Worm (Caenorhabditis elegans) whole organism, L4 larva: ENCODE measurements around the gene Y97E10C.1.

Experiments used
- D1046.2 ChIP-seq: fragments of 200-800 bp; sonication (Bioruptor generic); IDR thresholded peaks from 2 replicates; pipeline ENCODE4 v1.3.6; 2022; ENCODE audit warnings: missing genetic modification characterization, missing compliant biosample characterization
- F37D6.2 ChIP-seq: sonication (generic microtip); optimal IDR thresholded peaks from 2 replicates; lab custom pipeline; 2016; ENCODE audit warnings: mild to moderate bottlenecking, missing genetic modification characterization, missing compliant biosample characterization
- F44E2.7 ChIP-seq: fragments of 200-800 bp; sonication (Bioruptor generic); IDR thresholded peaks from 2 replicates; pipeline ENCODE4 v2.1.2; 2022; ENCODE audit warnings: missing genetic modification characterization, missing compliant biosample characterization
- F49E8.2 ChIP-seq: sonication (generic microtip); optimal IDR thresholded peaks from 2 replicates; lab custom pipeline; 2016; ENCODE audit warnings: missing compliant biosample characterization, mild to moderate bottlenecking, missing genetic modification characterization, borderline replicate concordance
- aha-1 ChIP-seq: fragments of 150-350 bp; peaks from one replicate; lab custom pipeline; 2014; ENCODE audit warnings: missing biosample characterization, missing genetic modification characterization
- ceh-20 ChIP-seq: fragments of 200-800 bp; sonication (Bioruptor generic); IDR thresholded peaks from 2 replicates; pipeline ENCODE4 v1.3.6; 2022; ENCODE audit warnings: missing genetic modification reagents, missing genetic modification characterization, missing compliant biosample characterization
- ceh-62 ChIP-seq: sonication (generic microtip); optimal IDR thresholded peaks from 2 replicates; lab custom pipeline; 2017; ENCODE audit warnings: missing biosample characterization, missing genetic modification characterization
- ceh-82 ChIP-seq: sonication (generic microtip); optimal IDR thresholded peaks from 2 replicates; lab custom pipeline; 2017; ENCODE audit warnings: missing biosample characterization, missing genetic modification characterization
- ces-1 ChIP-seq: fragments of 150-350 bp; sonication (generic microtip); optimal IDR thresholded peaks from 4 replicates; lab custom pipeline; 2014; ENCODE audit warnings: missing biosample characterization, missing genetic modification reagents, missing genetic modification characterization
- ctbp-1 ChIP-seq: fragments of 200-800 bp; sonication (Bioruptor generic); IDR thresholded peaks from 2 replicates; pipeline ENCODE4 v1.3.6; 2022; ENCODE audit warnings: missing genetic modification reagents, missing genetic modification characterization, missing compliant biosample characterization
- daf-19 ChIP-seq: fragments of 200-800 bp; sonication (Bioruptor generic); conservative IDR thresholded peaks from 2 replicates; pipeline ENCODE4 v1.3.6; 2022; ENCODE audit warnings: missing genetic modification characterization, missing compliant biosample characterization
- daf-8 ChIP-seq: fragments of 200-800 bp; sonication (Bioruptor generic); IDR thresholded peaks from 2 replicates; pipeline ENCODE4 v1.3.6; 2022; ENCODE audit warnings: missing genetic modification characterization, missing compliant biosample characterization
- dmd-6 ChIP-seq: fragments of 200-800 bp; sonication (Bioruptor generic); IDR thresholded peaks from 2 replicates; pipeline ENCODE4 v1.3.6; 2022; ENCODE audit warnings: missing genetic modification reagents, missing genetic modification characterization, missing compliant biosample characterization
- dve-1 ChIP-seq: sonication (generic microtip); optimal IDR thresholded peaks from 2 replicates; lab custom pipeline; 2017; ENCODE audit warnings: antibody characterized with exemption, mild to moderate bottlenecking, missing genetic modification characterization, missing compliant biosample characterization; ENCODE audit not compliant: insufficient read depth
- egl-43 ChIP-seq: fragments of 200-800 bp; sonication (Bioruptor generic); IDR thresholded peaks from 2 replicates; pipeline ENCODE4 v1.3.6; 2022; ENCODE audit warnings: missing genetic modification reagents, missing genetic modification characterization, missing compliant biosample characterization
- fos-1 ChIP-seq: fragments of 150-350 bp; optimal IDR thresholded peaks from 2 replicates; lab custom pipeline; 2014; ENCODE audit warnings: missing biosample characterization, missing genetic modification characterization
- gei-8 ChIP-seq: fragments of 200-800 bp; sonication (Bioruptor generic); optimal IDR thresholded peaks from 2 replicates; lab custom pipeline; 2018; ENCODE audit warnings: mild to moderate bottlenecking, missing genetic modification characterization, missing compliant biosample characterization
- hlh-11 ChIP-seq: fragments of 200-800 bp; sonication (Bioruptor generic); optimal IDR thresholded peaks from 2 replicates; lab custom pipeline; 2018; ENCODE audit warnings: mild to moderate bottlenecking, missing genetic modification characterization, missing compliant biosample characterization
- hlh-30 ChIP-seq: sonication (generic microtip); optimal IDR thresholded peaks from 2 replicates; lab custom pipeline; 2017; ENCODE audit warnings: antibody characterized with exemption, mild to moderate bottlenecking, missing genetic modification characterization, missing compliant biosample characterization; ENCODE audit not compliant: insufficient read depth
- hmg-1.1 ChIP-seq: fragments of 200-800 bp; sonication (Bioruptor generic); IDR thresholded peaks from 2 replicates; pipeline ENCODE4 v1.3.6; 2022; ENCODE audit warnings: missing genetic modification reagents, missing genetic modification characterization, missing compliant biosample characterization
- lin-1 ChIP-seq: fragments of 200-800 bp; sonication (Bioruptor generic); IDR thresholded peaks from 2 replicates; pipeline ENCODE4 v1.3.6; 2022; ENCODE audit warnings: missing genetic modification reagents, missing genetic modification characterization, missing compliant biosample characterization
- lin-29 ChIP-seq: fragments of 200-800 bp; sonication (Bioruptor generic); IDR thresholded peaks from 2 replicates; pipeline ENCODE4 v1.3.6; 2022; ENCODE audit warnings: missing genetic modification reagents, missing genetic modification characterization, missing compliant biosample characterization
- lsy-2 ChIP-seq, 2 experiments: fragments of 150-350 bp in 1 of 2; sonication (generic microtip) in 1 of 2; optimal IDR thresholded peaks; 2 replicates each; lab custom pipeline; 2014 to 2017; ENCODE audit warnings: missing biosample characterization in 2 of 2, missing genetic modification characterization in 2 of 2
- mdt-29 ChIP-seq: fragments of 200-800 bp; sonication (Bioruptor generic); IDR thresholded peaks from 2 replicates; pipeline ENCODE4 v1.3.6; 2022; ENCODE audit warnings: missing genetic modification reagents, missing genetic modification characterization, missing compliant biosample characterization
- mep-1 ChIP-seq: fragments of 150-350 bp; sonication (generic microtip); optimal IDR thresholded peaks from 3 replicates; lab custom pipeline; 2014; ENCODE audit warnings: missing biosample characterization, missing genetic modification characterization
- mxl-3 ChIP-seq: fragments of 200-800 bp; sonication (Bioruptor generic); optimal IDR thresholded peaks from 2 replicates; lab custom pipeline; 2018; ENCODE audit warnings: mild to moderate bottlenecking, missing genetic modification characterization, missing compliant biosample characterization
- nhr-111 ChIP-seq: fragments of 200-800 bp; sonication (Bioruptor generic); optimal IDR thresholded peaks from 2 replicates; lab custom pipeline; 2018; ENCODE audit warnings: mild to moderate bottlenecking, missing genetic modification characterization, missing compliant biosample characterization
- nhr-25 ChIP-seq: sonication (generic microtip); optimal IDR thresholded peaks from 2 replicates; lab custom pipeline; 2017; ENCODE audit warnings: missing genetic modification characterization, mild to moderate bottlenecking, missing compliant biosample characterization, antibody characterized with exemption, moderate library complexity, borderline replicate concordance; ENCODE audit not compliant: insufficient read depth
- nhr-42 ChIP-seq: fragments of 200-800 bp; sonication (Bioruptor generic); IDR thresholded peaks from 2 replicates; pipeline ENCODE4 v1.3.6; 2022; ENCODE audit warnings: missing genetic modification characterization, missing compliant biosample characterization
- nhr-48 ChIP-seq: sonication (generic microtip); optimal IDR thresholded peaks from 2 replicates; lab custom pipeline; 2016; ENCODE audit warnings: mild to moderate bottlenecking, missing genetic modification characterization, missing compliant biosample characterization
- nhr-76 ChIP-seq: fragments of 150-350 bp; optimal IDR thresholded peaks from 2 replicates; lab custom pipeline; 2014; ENCODE audit warnings: missing biosample characterization, missing genetic modification characterization
- rbr-2 ChIP-seq: sonication (generic microtip); optimal IDR thresholded peaks from 2 replicates; lab custom pipeline; 2016; ENCODE audit warnings: missing genotype, missing genetic modification characterization, missing compliant biosample characterization
- sdz-12 ChIP-seq: fragments of 200-800 bp; sonication (Bioruptor generic); optimal IDR thresholded peaks from 2 replicates; lab custom pipeline; 2018; ENCODE audit warnings: mild to moderate bottlenecking, missing genetic modification characterization, missing compliant biosample characterization
- set-16 ChIP-seq: fragments of 200-800 bp; sonication (Bioruptor generic); IDR thresholded peaks from 2 replicates; pipeline ENCODE4 v1.3.6; 2022; ENCODE audit warnings: missing genetic modification reagents, missing genetic modification characterization, missing compliant biosample characterization
- spr-1 ChIP-seq: sonication (generic microtip); optimal IDR thresholded peaks from 2 replicates; lab custom pipeline; 2016; ENCODE audit warnings: mild to moderate bottlenecking, missing genetic modification characterization, missing compliant biosample characterization
- tag-97 ChIP-seq: fragments of 200-800 bp; sonication (Bioruptor generic); IDR thresholded peaks from 2 replicates; pipeline ENCODE4 v1.3.6; 2022; ENCODE audit warnings: missing genetic modification characterization, missing compliant biosample characterization
- tra-1 ChIP-seq: fragments of 200-800 bp; sonication (Bioruptor generic); IDR thresholded peaks from 2 replicates; pipeline ENCODE4 v1.3.6; 2022; ENCODE audit warnings: missing genetic modification reagents, missing genetic modification characterization, missing compliant biosample characterization
- unc-62 ChIP-seq, 3 experiments: fragments of 150-350 bp in 1 of 3; sonication (generic microtip); optimal IDR thresholded peaks in 2 of 3; peaks in 1 of 3; 1 replicate in 1 of 3; 2 replicates in 2 of 3; lab custom pipeline; 2014 to 2017; ENCODE audit warnings: missing biosample characterization in 3 of 3, missing genetic modification characterization in 3 of 3, missing genetic modification reagents in 3 of 3, missing genotype in 1 of 3
- vab-7 ChIP-seq: fragments of 200-800 bp; sonication (Bioruptor generic); IDR thresholded peaks from 2 replicates; pipeline ENCODE4 v1.3.6; 2022; ENCODE audit warnings: missing genetic modification reagents, missing genetic modification characterization, missing compliant biosample characterization
- zag-1 ChIP-seq: fragments of 150-350 bp; optimal IDR thresholded peaks from 2 replicates; lab custom pipeline; 2014; ENCODE audit warnings: missing biosample characterization, missing genetic modification characterization
- zfp-3 ChIP-seq: fragments of 200-800 bp; sonication (Bioruptor generic); conservative IDR thresholded peaks from 2 replicates; pipeline ENCODE4 v1.3.6; 2022; ENCODE audit warnings: missing genetic modification reagents, missing genetic modification characterization, missing compliant biosample characterization
- ztf-7 ChIP-seq: fragments of 150-350 bp; optimal IDR thresholded peaks from 2 replicates; lab custom pipeline; 2014; ENCODE audit warnings: missing biosample characterization, missing genetic modification characterization

Gene Y97E10C.1

ce11 chrV:7745386-7745785 lies 16.7 kb downstream of the Y97E10C.1 start:
- TF ChIP-seq fos-1 (tag; lab: Kevin White, UChicago) (no peak), nhr-42 (no peak), nhr-48 (tag; lab: Kevin White, UChicago) (no peak), aha-1 (tag; lab: Kevin White, UChicago) (peak; percentile 92), zfp-3 (GFP tag; lab: Robert Waterston, UW) (no peak), lin-29 (GFP tag; lab: Robert Waterston, UW) (no peak), sdz-12 (no peak), hmg-1.1 (no peak)

DNA sequence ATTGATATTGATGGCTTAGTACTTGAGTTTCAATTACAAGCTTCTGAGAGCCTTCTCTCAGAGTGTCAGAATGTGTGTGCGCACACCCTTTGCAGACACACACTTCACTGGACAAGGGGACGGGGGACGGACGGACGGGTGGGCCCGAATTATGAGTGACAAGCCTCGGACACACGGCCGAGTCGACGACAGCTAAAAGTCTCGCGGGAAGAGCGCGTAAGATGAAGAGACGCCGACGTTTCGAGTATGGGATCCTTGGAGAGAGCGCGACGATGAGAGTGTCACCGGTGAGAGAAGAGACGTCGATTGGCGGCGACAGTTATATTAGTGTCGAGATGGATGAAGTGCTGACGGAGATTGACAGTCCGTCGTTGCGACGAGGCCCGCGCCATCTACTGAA lies 17.2 kb downstream of the Y97E10C.1 start:
- TF ChIP-seq hmg-1.1 = 0 out of 2 replicates have a peak, but pooled peaks have one; percentile 16
- TF ChIP-seq mxl-3 (GFP tag; lab: Kevin White, UChicago) = peak; percentile 29
- 0 out of 2 replicates have a peak, but pooled peaks have one; percentile 17 for TF ChIP-seq ctbp-1 (GFP tag; lab: Robert Waterston, UW)
- TF ChIP-seq set-16 (GFP tag; lab: Robert Waterston, UW) = peak; percentile 73
- TF ChIP-seq F44E2.7 = no peak
- peak; percentile 12 for TF ChIP-seq hlh-11
- no peak for TF ChIP-seq ceh-62
- TF ChIP-seq dmd-6 (GFP tag; lab: Robert Waterston, UW) = peak; percentile 63
- 0 out of 2 replicates have a peak, but pooled peaks have one; percentile 5 for TF ChIP-seq vab-7
- TF ChIP-seq lsy-2 (tag; optimal IDR thresholded peaks at IDR 0.05; lab: Kevin White, UChicago) = no peak
- TF ChIP-seq unc-62 (GFP tag; optimal IDR thresholded peaks at IDR 0.05 in 1 of 2; lab: Kevin White, UChicago) = peak in 1 of 2 experiments; percentile 93
- no peak for TF ChIP-seq unc-62 (tag; optimal IDR thresholded peaks at IDR 0.05; lab: Kevin White, UChicago)
- 0 out of 2 replicates have a peak, but pooled peaks have one; percentile 59 for TF ChIP-seq tra-1 (GFP tag; lab: Robert Waterston, UW)
- TF ChIP-seq egl-43 (GFP tag; lab: Robert Waterston, UW) = 0 out of 2 replicates have a peak, but pooled peaks have one; percentile 39
- no peak for TF ChIP-seq hlh-30 (tag; lab: Kevin White, UChicago)
- TF ChIP-seq ceh-20 (GFP tag; lab: Robert Waterston, UW) = 0 out of 2 replicates have a peak, but pooled peaks have one; percentile 26
- TF ChIP-seq, all 104 proteins: peak for 11

ce11 chrV:7747132-7747531 lies 18.5 kb downstream of the Y97E10C.1 start:
- peak in 1 of 2 experiments; percentile 97 for TF ChIP-seq unc-62 (GFP tag; optimal IDR thresholded peaks at IDR 0.05 in 1 of 2; lab: Kevin White, UChicago)
- no peak for TF ChIP-seq unc-62 (tag; optimal IDR thresholded peaks at IDR 0.05; lab: Kevin White, UChicago)
- TF ChIP-seq nhr-111 (GFP tag; lab: Kevin White, UChicago) = no peak
- no peak for TF ChIP-seq vab-7
- TF ChIP-seq lin-29 (GFP tag; lab: Robert Waterston, UW) = no peak
- no peak for TF ChIP-seq daf-8
- TF ChIP-seq, all 104 proteins: peak for 1

- no peak for TF ChIP-seq aha-1 (tag; lab: Kevin White, UChicago)
- no peak for TF ChIP-seq nhr-25
- peak; percentile 33; the same call in 1 of the 2 replicates for TF ChIP-seq mdt-29
- TF ChIP-seq gei-8 (GFP tag; lab: Kevin White, UChicago) = no peak
- no peak for TF ChIP-seq spr-1
- no peak for TF ChIP-seq ztf-7 (tag; lab: Kevin White, UChicago)
- peak; percentile 94 for TF ChIP-seq dmd-6 (GFP tag; lab: Robert Waterston, UW)
- TF ChIP-seq unc-62 (GFP tag; optimal IDR thresholded peaks at IDR 0.05 in 1 of 2; lab: Kevin White, UChicago) = peak in 1 of 2 experiments; percentile 52
- no peak for TF ChIP-seq unc-62 (tag; optimal IDR thresholded peaks at IDR 0.05; lab: Kevin White, UChicago)
- no peak for TF ChIP-seq daf-19 (GFP tag; lab: Robert Waterston, UW)
- no peak for TF ChIP-seq F37D6.2 (tag; lab: Kevin White, UChicago)
- TF ChIP-seq ceh-82 (tag; lab: Kevin White, UChicago) = no peak
- TF ChIP-seq ces-1 = no peak
- no peak for TF ChIP-seq nhr-111 (GFP tag; lab: Kevin White, UChicago)
- no peak for TF ChIP-seq F49E8.2
- no peak for TF ChIP-seq D1046.2
- no peak for TF ChIP-seq zag-1 (tag; lab: Kevin White, UChicago)
- no peak for TF ChIP-seq dve-1 (tag; lab: Kevin White, UChicago)
- TF ChIP-seq rbr-2 (tag; lab: Kevin White, UChicago) = no peak
- TF ChIP-seq mep-1 (tag; lab: Kevin White, UChicago) = no peak
- no peak for TF ChIP-seq ctbp-1 (GFP tag; lab: Robert Waterston, UW)
- TF ChIP-seq tag-97 = no peak
- TF ChIP-seq nhr-48 (tag; lab: Kevin White, UChicago) = peak; percentile 61
- peak; percentile 29; the same call in 1 of the 2 replicates for TF ChIP-seq lin-1 (GFP tag; lab: Robert Waterston, UW)
- TF ChIP-seq nhr-76 = no peak
Observed at ce11 chrV:7747987-7748607, 19.4 kb downstream of the Y97E10C.1 start.
